Worm (Caenorhabditis elegans) whole organism, midembryonic: ENCODE measurements around the gene srz-79.

Source experiments
- T22C8.4 ChIP-seq: fragments of 200-800 bp; sonication (Bioruptor generic); IDR thresholded peaks from 2 replicates; pipeline ENCODE4 v1.3.6; 2022; ENCODE audit warnings: missing genetic modification characterization, missing compliant biosample characterization
- cog-1 ChIP-seq: sonication (generic microtip); optimal IDR thresholded peaks from 2 replicates; lab custom pipeline; 2016; ENCODE audit warnings: missing genetic modification characterization, missing compliant biosample characterization
- flt-1 ChIP-seq: fragments of 200-800 bp; sonication (Bioruptor generic); IDR thresholded peaks from 2 replicates; pipeline ENCODE4 v1.3.6; 2022; ENCODE audit warnings: missing genetic modification characterization, missing compliant biosample characterization
- med-1 ChIP-seq: sonication (generic microtip); optimal IDR thresholded peaks from 2 replicates; lab custom pipeline; 2017; ENCODE audit warnings: missing genetic modification characterization, mild to moderate bottlenecking, missing compliant biosample characterization, antibody characterized with exemption, missing genetic modification reagents; ENCODE audit not compliant: insufficient read depth
- ref-1 ChIP-seq: fragments of 200-800 bp; sonication (Bioruptor generic); conservative IDR thresholded peaks from 2 replicates; pipeline ENCODE4 v1.3.6; 2022; ENCODE audit warnings: missing genetic modification reagents, missing genetic modification characterization, missing compliant biosample characterization
- ztf-23 ChIP-seq: fragments of 200-800 bp; sonication (Bioruptor generic); IDR thresholded peaks from 2 replicates; pipeline ENCODE4 v1.3.6; 2022; ENCODE audit warnings: missing genetic modification reagents, missing genetic modification characterization, missing compliant biosample characterization
- ztf-29 ChIP-seq: fragments of 200-800 bp; sonication (Bioruptor generic); IDR thresholded peaks from 2 replicates; pipeline ENCODE4 v1.3.6; 2022; ENCODE audit warnings: missing genetic modification reagents, missing genetic modification characterization, missing compliant biosample characterization

- no peak for TF ChIP-seq ztf-29
- no peak for TF ChIP-seq flt-1 (GFP tag; lab: Robert Waterston, UW)
- TF ChIP-seq ref-1 (GFP tag; lab: Robert Waterston, UW), result no peak
- TF ChIP-seq ztf-23, result no peak
- no peak for TF ChIP-seq T22C8.4 (GFP tag; lab: Robert Waterston, UW)
- no peak for TF ChIP-seq med-1
- TF ChIP-seq cog-1 (tag; lab: Kevin White, UChicago), result no peak
These were observed 46.5 kb downstream of the srz-79 start, which contains the start of gene B0212.3 for ce11 chrIV:3539872-3540271.
